Worm (Caenorhabditis elegans): ENCODE results near the gene R07B7.12.

DNA sequence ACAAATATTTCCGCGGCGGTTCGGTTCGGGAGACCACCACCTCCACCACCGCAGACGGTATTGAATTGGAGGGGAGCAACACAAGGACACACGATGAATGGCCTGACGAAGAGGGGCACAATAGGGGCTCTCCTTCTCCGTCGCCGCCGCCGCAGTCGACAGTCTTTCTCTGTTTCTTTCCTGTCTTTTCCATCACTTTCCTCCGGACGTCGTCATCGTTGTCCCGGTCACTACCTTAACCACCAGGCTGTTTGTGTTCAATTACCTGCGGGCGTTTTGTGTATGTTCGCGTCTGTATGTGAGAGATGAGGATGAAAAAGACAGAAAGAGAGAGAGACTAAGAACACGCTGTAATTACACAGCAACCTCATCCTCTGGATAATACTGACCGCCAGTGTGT lies 49.1 kb upstream of the R07B7.12 start:
- no peak for TF ChIP-seq W03F9.2 (tag; optimal IDR thresholded peaks at IDR 0.05)
- TF ChIP-seq him-1 (tag; optimal IDR thresholded peaks at IDR 0.05): no peak
- TF ChIP-seq dao-5 (tag; optimal IDR thresholded peaks at IDR 0.05): no peak
